Worm (Caenorhabditis elegans) whole organism, L2 larva: ENCODE results near the gene mpst-2.

Experiments
- R02D3.7 ChIP-seq: fragments of 150-350 bp; optimal IDR thresholded peaks from 2 replicates; lab custom pipeline; 2014; ENCODE audit warnings: missing biosample characterization, missing genetic modification characterization
- blmp-1 ChIP-seq: sonication (generic microtip); optimal IDR thresholded peaks from 2 replicates; lab custom pipeline; 2017; ENCODE audit warnings: missing genetic modification characterization, mild to moderate bottlenecking, missing compliant biosample characterization, antibody characterized with exemption, moderate library complexity; ENCODE audit not compliant: insufficient read depth
- ceh-82 ChIP-seq: fragments of 150-350 bp; optimal IDR thresholded peaks from 2 replicates; lab custom pipeline; 2014; ENCODE audit warnings: missing biosample characterization, missing genetic modification characterization
- dmd-4 ChIP-seq: sonication (generic microtip); optimal IDR thresholded peaks from 2 replicates; lab custom pipeline; 2017; ENCODE audit warnings: missing biosample characterization, missing genetic modification characterization
- fos-1 ChIP-seq: fragments of 150-350 bp; optimal IDR thresholded peaks from 2 replicates; lab custom pipeline; 2014; ENCODE audit warnings: missing biosample characterization, missing genetic modification characterization
- lin-13 ChIP-seq: fragments of 150-350 bp; optimal IDR thresholded peaks from 2 replicates; lab custom pipeline; 2014; ENCODE audit warnings: missing biosample characterization, missing genetic modification reagents, missing genetic modification characterization
- lin-39 ChIP-seq: fragments of 150-350 bp; optimal IDR thresholded peaks from 2 replicates; lab custom pipeline; 2014; ENCODE audit warnings: missing biosample characterization, missing genetic modification reagents, missing genetic modification characterization
- lsy-2 ChIP-seq, 2 experiments: fragments of 150-350 bp in 1 of 2; sonication (generic microtip) in 1 of 2; optimal IDR thresholded peaks; 2 replicates each; lab custom pipeline; 2014 to 2017; ENCODE audit warnings: missing biosample characterization in 2 of 2, missing genetic modification characterization in 2 of 2
- nhr-12 ChIP-seq: fragments of 150-350 bp; optimal IDR thresholded peaks from 2 replicates; lab custom pipeline; 2014; ENCODE audit warnings: missing biosample characterization, missing genetic modification characterization
- nhr-23 ChIP-seq: fragments of 150-350 bp; optimal IDR thresholded peaks from 2 replicates; lab custom pipeline; 2014; ENCODE audit warnings: missing biosample characterization, missing genetic modification reagents, missing genetic modification characterization
- skn-1 ChIP-seq: sonication (generic microtip); optimal IDR thresholded peaks from 2 replicates; lab custom pipeline; 2017; ENCODE audit warnings: missing biosample characterization, missing genetic modification characterization
- snpc-4 ChIP-seq: fragments of 150-350 bp; optimal IDR thresholded peaks from 2 replicates; lab custom pipeline; 2014; ENCODE audit warnings: missing biosample characterization, missing genetic modification characterization
- unc-62 ChIP-seq: fragments of 150-350 bp; optimal IDR thresholded peaks from 2 replicates; lab custom pipeline; 2014; ENCODE audit warnings: missing biosample characterization, missing genetic modification reagents, missing genetic modification characterization
- zag-1 ChIP-seq: fragments of 150-350 bp; optimal IDR thresholded peaks from 2 replicates; lab custom pipeline; 2014; ENCODE audit warnings: missing biosample characterization, missing genetic modification characterization

- TF ChIP-seq zag-1 (tag; lab: Kevin White, UChicago): no peak
- no peak for TF ChIP-seq R02D3.7 (tag; lab: Kevin White, UChicago)
- no peak for TF ChIP-seq snpc-4 (tag; lab: Kevin White, UChicago)
- TF ChIP-seq lin-39 (tag; lab: Kevin White, UChicago): no peak
- no peak for TF ChIP-seq lin-13 (GFP tag; lab: Kevin White, UChicago)
- TF ChIP-seq nhr-23 (tag; lab: Kevin White, UChicago): no peak
- no peak for TF ChIP-seq nhr-12 (tag; lab: Kevin White, UChicago)
- no peak for TF ChIP-seq blmp-1 (tag; lab: Kevin White, UChicago)
- TF ChIP-seq unc-62 (GFP tag; lab: Kevin White, UChicago): no peak
- no peak for TF ChIP-seq lsy-2 (tag; optimal IDR thresholded peaks at IDR 0.05; lab: Kevin White, UChicago)
- no peak for TF ChIP-seq fos-1
- no peak for TF ChIP-seq dmd-4
- no peak for TF ChIP-seq ceh-82 (tag; lab: Kevin White, UChicago)
- TF ChIP-seq skn-1 (tag; lab: Kevin White, UChicago): no peak
Measured at ce11 chrV:14933450-14934218, 40.4 kb upstream of the mpst-2 start.
